Fruit fly (Drosophila melanogaster) whole organism, prepupa: ENCODE data around the gene Ilk.

Experiments used
- CG10669 ChIP-seq: fragments of 200-800 bp; sonication (Bioruptor generic); optimal IDR thresholded peaks from 3 replicates; lab custom pipeline; 2018; ENCODE audit warnings: missing biosample characterization, mild to moderate bottlenecking, missing genetic modification characterization, moderate library complexity
- CG11902 ChIP-seq: fragments of 200-800 bp; sonication (Bioruptor generic); optimal IDR thresholded peaks from 3 replicates; lab custom pipeline; 2016; ENCODE audit warnings: missing biosample characterization, missing genetic modification characterization
- CG15336 ChIP-seq: fragments of 200-800 bp; sonication (Bioruptor generic); IDR thresholded peaks from 2 replicates; pipeline ENCODE4 v1.3.6; 2022; ENCODE audit warnings: missing biosample characterization, missing genetic modification characterization
- CG1621 ChIP-seq: fragments of 200-800 bp; sonication (Bioruptor generic); optimal IDR thresholded peaks from 3 replicates; lab custom pipeline; 2018; ENCODE audit warnings: missing biosample characterization, mild to moderate bottlenecking, missing genetic modification characterization
- CG3032 ChIP-seq: fragments of 200-800 bp; optimal IDR thresholded peaks from 2 replicates; lab custom pipeline; 2019; ENCODE audit warnings: missing biosample characterization, mild to moderate bottlenecking, missing genetic modification characterization, moderate library complexity
- CG31627 ChIP-seq: fragments of 200-800 bp; sonication (Bioruptor generic); optimal IDR thresholded peaks from 3 replicates; lab custom pipeline; 2016; ENCODE audit warnings: missing biosample characterization, missing genetic modification characterization
- CG32006 ChIP-seq: fragments of 200-800 bp; sonication (Bioruptor generic); optimal IDR thresholded peaks from 3 replicates; lab custom pipeline; 2017; ENCODE audit warnings: missing biosample characterization, mild to moderate bottlenecking, missing genetic modification characterization
- CG3919 ChIP-seq: fragments of 200-800 bp; sonication (Bioruptor generic); optimal IDR thresholded peaks from 3 replicates; lab custom pipeline; 2016; ENCODE audit warnings: missing biosample characterization, missing genetic modification characterization
- CG4318 ChIP-seq: fragments of 200-800 bp; sonication (Bioruptor generic); optimal IDR thresholded peaks from 3 replicates; lab custom pipeline; 2017; ENCODE audit warnings: missing biosample characterization, mild to moderate bottlenecking, missing genetic modification characterization
- CG6163 ChIP-seq: fragments of 200-800 bp; sonication (Bioruptor generic); IDR thresholded peaks from 3 replicates; pipeline ENCODE4 v1.3.6; 2022; ENCODE audit warnings: missing biosample characterization, missing genetic modification characterization
- CG6276 ChIP-seq: fragments of 200-800 bp; sonication (Bioruptor generic); optimal IDR thresholded peaks from 2 replicates; lab custom pipeline; 2017; ENCODE audit warnings: missing biosample characterization, mild to moderate bottlenecking, missing genetic modification characterization
- CG6808 ChIP-seq: fragments of 200-800 bp; sonication (Bioruptor generic); optimal IDR thresholded peaks from 3 replicates; lab custom pipeline; 2017; ENCODE audit warnings: missing biosample characterization, missing genetic modification characterization, mild to moderate bottlenecking, moderate library complexity, missing genetic modification reagents
- CG7368 ChIP-seq: fragments of 200-800 bp; sonication (Bioruptor generic); optimal IDR thresholded peaks from 3 replicates; lab custom pipeline; 2016; ENCODE audit warnings: missing biosample characterization, missing genetic modification characterization
- CG8119 ChIP-seq: fragments of 200-800 bp; sonication (Bioruptor generic); IDR thresholded peaks from 3 replicates; pipeline ENCODE4 v1.3.6; 2022; ENCODE audit warnings: missing biosample characterization, missing genetic modification characterization
- CG8632 ChIP-seq: fragments of 200-800 bp; sonication (Bioruptor generic); optimal IDR thresholded peaks from 3 replicates; lab custom pipeline; 2016; ENCODE audit warnings: missing biosample characterization, missing genetic modification characterization
- Eip78C ChIP-seq: fragments of 200-800 bp; sonication (Bioruptor generic); peaks from one replicate; lab custom pipeline; 2016; ENCODE audit warnings: missing biosample characterization, missing genetic modification characterization
- Gug ChIP-seq: fragments of 200-800 bp; sonication (Bioruptor generic); IDR thresholded peaks from 2 replicates; pipeline ENCODE4 v1.3.6; 2022; ENCODE audit warnings: missing biosample characterization, missing genetic modification characterization
- Hr4 ChIP-seq: fragments of 200-800 bp; sonication (Bioruptor generic); optimal IDR thresholded peaks from 3 replicates; lab custom pipeline; 2016; ENCODE audit warnings: missing biosample characterization, missing genetic modification characterization
- Lpt ChIP-seq: fragments of 200-800 bp; sonication (Bioruptor generic); optimal IDR thresholded peaks from 3 replicates; lab custom pipeline; 2016; ENCODE audit warnings: missing biosample characterization, missing genetic modification characterization
- Met ChIP-seq: fragments of 200-800 bp; sonication (Bioruptor generic); optimal IDR thresholded peaks from 3 replicates; lab custom pipeline; 2016; ENCODE audit warnings: missing biosample characterization, missing genetic modification characterization
- OdsH ChIP-seq: fragments of 200-800 bp; sonication (Bioruptor generic); optimal IDR thresholded peaks from 3 replicates; lab custom pipeline; 2016; ENCODE audit warnings: missing biosample characterization, missing genetic modification characterization
- Smox ChIP-seq: fragments of 200-800 bp; sonication (Bioruptor generic); optimal IDR thresholded peaks from 3 replicates; lab custom pipeline; 2016; ENCODE audit warnings: missing biosample characterization, missing genetic modification characterization
- Sox14 ChIP-seq: fragments of 200-800 bp; sonication (Bioruptor generic); optimal IDR thresholded peaks from 3 replicates; lab custom pipeline; 2016; ENCODE audit warnings: missing biosample characterization, missing genetic modification characterization
- Sox15 ChIP-seq: fragments of 200-800 bp; sonication (Bioruptor generic); optimal IDR thresholded peaks from 3 replicates; lab custom pipeline; 2016; ENCODE audit warnings: missing biosample characterization, missing genetic modification characterization
- achi ChIP-seq: fragments of 200-800 bp; sonication (Bioruptor generic); optimal IDR thresholded peaks from 3 replicates; lab custom pipeline; 2016; ENCODE audit warnings: missing biosample characterization, missing genetic modification characterization
- acj6 ChIP-seq: fragments of 200-800 bp; sonication (Bioruptor generic); optimal IDR thresholded peaks from 3 replicates; lab custom pipeline; 2016; ENCODE audit warnings: missing biosample characterization, missing genetic modification characterization
- dac ChIP-seq: fragments of 200-800 bp; sonication (Bioruptor generic); optimal IDR thresholded peaks from 2 replicates; lab custom pipeline; 2017; ENCODE audit warnings: missing biosample characterization, mild to moderate bottlenecking, missing genetic modification characterization
- dsx ChIP-seq: fragments of 200-800 bp; optimal IDR thresholded peaks from 3 replicates; lab custom pipeline; 2019; ENCODE audit warnings: missing biosample characterization, mild to moderate bottlenecking, missing genetic modification characterization, moderate library complexity; ENCODE audit not compliant: poor library complexity, severe bottlenecking
- eg ChIP-seq: fragments of 200-800 bp; sonication (Bioruptor generic); IDR thresholded peaks from 3 replicates; pipeline ENCODE4 v1.3.6; 2022; ENCODE audit warnings: missing biosample characterization, missing genetic modification characterization
- esn ChIP-seq: fragments of 200-800 bp; sonication (Bioruptor generic); optimal IDR thresholded peaks from 2 replicates; lab custom pipeline; 2016; ENCODE audit warnings: missing biosample characterization, mild to moderate bottlenecking, missing genetic modification characterization, moderate library complexity
- fd59A ChIP-seq: fragments of 200-800 bp; sonication (Bioruptor generic); optimal IDR thresholded peaks from 2 replicates; lab custom pipeline; 2017; ENCODE audit warnings: missing biosample characterization, mild to moderate bottlenecking, missing genetic modification characterization, missing genetic modification reagents
- fd85E ChIP-seq: fragments of 200-800 bp; sonication (Bioruptor generic); optimal IDR thresholded peaks from 3 replicates; lab custom pipeline; 2016; ENCODE audit warnings: missing biosample characterization, missing genetic modification characterization
- fkh ChIP-seq: fragments of 200-800 bp; sonication (Bioruptor generic); optimal IDR thresholded peaks from 3 replicates; lab custom pipeline; 2017; ENCODE audit warnings: missing biosample characterization, mild to moderate bottlenecking, missing genetic modification characterization, moderate library complexity
- net ChIP-seq: fragments of 200-800 bp; sonication (Bioruptor generic); optimal IDR thresholded peaks from 3 replicates; lab custom pipeline; 2016; ENCODE audit warnings: missing biosample characterization, missing genetic modification characterization
- pdm3 ChIP-seq: fragments of 200-800 bp; sonication (Bioruptor generic); optimal IDR thresholded peaks from 3 replicates; lab custom pipeline; 2016; ENCODE audit warnings: missing biosample characterization, missing genetic modification characterization
- salr ChIP-seq, 2 experiments: fragments of 200-800 bp; sonication (Bioruptor generic); optimal IDR thresholded peaks; 3 replicates each; lab custom pipeline; 2016 to 2018; ENCODE audit warnings: missing biosample characterization in 2 of 2, missing genetic modification characterization in 2 of 2, mild to moderate bottlenecking in 1 of 2
- spab ChIP-seq: fragments of 200-800 bp; sonication (Bioruptor generic); optimal IDR thresholded peaks from 2 replicates; lab custom pipeline; 2017; ENCODE audit warnings: missing biosample characterization, mild to moderate bottlenecking, missing genetic modification characterization, missing genetic modification reagents
- ss ChIP-seq, 2 experiments: fragments of 200-800 bp; sonication (Bioruptor generic); optimal IDR thresholded peaks; 2 replicates in 1 of 2; 3 replicates in 1 of 2; lab custom pipeline; 2017 to 2018; ENCODE audit warnings: mild to moderate bottlenecking in 2 of 2, missing biosample characterization in 2 of 2, missing genetic modification characterization in 2 of 2, moderate library complexity in 1 of 2
- svp ChIP-seq: fragments of 200-800 bp; sonication (Bioruptor generic); peaks from one replicate; lab custom pipeline; 2016; ENCODE audit warnings: missing biosample characterization, missing genetic modification characterization

The Ilk gene

dm6 chr3L:21257731-21258130 lies 41.0 kb downstream of the Ilk start, which contains the start of gene CG43218:
TSS of gene CG43218 (plus strand) at chr3L:21258020.
- no peak for TF ChIP-seq CG32006 (GFP tag; lab: Kevin White, UChicago)
- no peak for TF ChIP-seq CG11902
- no peak for TF ChIP-seq CG7368
- no peak for TF ChIP-seq Sox14
- no peak for TF ChIP-seq Gug
- TF ChIP-seq CG10669 (GFP tag; lab: Kevin White, UChicago) = no peak
- peak; percentile 65 for TF ChIP-seq Eip78C (GFP tag; lab: Kevin White, UChicago)
- TF ChIP-seq dsx = peak; percentile 45
- TF ChIP-seq Met (GFP tag; lab: Kevin White, UChicago) = no peak
- no peak for TF ChIP-seq fkh

dm6 chr3L:21259257-21259656 lies 42.6 kb downstream of the Ilk start:
- TF ChIP-seq dsx = no peak
- TF ChIP-seq achi (GFP tag; lab: Kevin White, UChicago) = peak; percentile 18
- TF ChIP-seq Sox15 = no peak
- TF ChIP-seq spab (GFP tag; lab: Kevin White, UChicago) = no peak
- peak; percentile 55; the same call in 2 of the 3 replicates for TF ChIP-seq eg (GFP tag; lab: Robert Waterston, UW)
- TF ChIP-seq CG3919 (GFP tag; lab: Kevin White, UChicago) = peak; percentile 35
- no peak for TF ChIP-seq Smox
- TF ChIP-seq CG7368 = peak; percentile 1
- peak; percentile 13 for TF ChIP-seq pdm3 (GFP tag; lab: Kevin White, UChicago)
- TF ChIP-seq Met (GFP tag; lab: Kevin White, UChicago) = no peak
- peak; percentile 66 for TF ChIP-seq CG4318 (GFP tag; lab: Kevin White, UChicago)
- peak; percentile 88 for TF ChIP-seq Eip78C (GFP tag; lab: Kevin White, UChicago)
- peak; percentile 47 for TF ChIP-seq CG6276
- TF ChIP-seq esn (GFP tag; lab: Kevin White, UChicago) = no peak
- no peak for TF ChIP-seq Lpt (GFP tag; lab: Kevin White, UChicago)
- TF ChIP-seq CG3032 = no peak
- no peak for TF ChIP-seq CG11902
- no peak for TF ChIP-seq fd59A
- TF ChIP-seq ss (GFP tag; optimal IDR thresholded peaks at IDR 0.05; lab: Kevin White, UChicago) = no peak
- TF ChIP-seq CG1621 (tag; lab: Kevin White, UChicago) = no peak
- TF ChIP-seq salr (GFP tag; optimal IDR thresholded peaks at IDR 0.05; lab: Kevin White, UChicago) = peak in 1 of 2 experiments; percentile 40
- TF ChIP-seq OdsH (GFP tag; lab: Kevin White, UChicago) = peak; percentile 46
- TF ChIP-seq CG6163 (GFP tag; lab: Robert Waterston, UW) = peak; percentile 10; the same call in 1 of the 3 replicates
- peak; percentile 84 for TF ChIP-seq CG32006 (GFP tag; lab: Kevin White, UChicago)
- TF ChIP-seq CG31627 = no peak
- TF ChIP-seq Sox14 = no peak
- peak; percentile 72 for TF ChIP-seq CG8119 (GFP tag; lab: Robert Waterston, UW)
- TF ChIP-seq net = peak; percentile 2
- no peak for TF ChIP-seq acj6 (GFP tag; lab: Kevin White, UChicago)
- TF ChIP-seq dac (GFP tag; lab: Kevin White, UChicago) = peak; percentile 55
- TF ChIP-seq svp = no peak
- TF ChIP-seq CG8632 = no peak
- TF ChIP-seq CG6808 (GFP tag; lab: Kevin White, UChicago) = no peak
- peak; percentile 31 for TF ChIP-seq fkh
- TF ChIP-seq fd85E (GFP tag; lab: Kevin White, UChicago) = no peak
- peak; percentile 77 for TF ChIP-seq Hr4 (GFP tag; lab: Kevin White, UChicago)
- TF ChIP-seq CG15336 (GFP tag; lab: Robert Waterston, UW) = peak; percentile 49
